Fruit fly (Drosophila melanogaster): ENCODE data around the gene tadr.

The tadr gene

DNA sequence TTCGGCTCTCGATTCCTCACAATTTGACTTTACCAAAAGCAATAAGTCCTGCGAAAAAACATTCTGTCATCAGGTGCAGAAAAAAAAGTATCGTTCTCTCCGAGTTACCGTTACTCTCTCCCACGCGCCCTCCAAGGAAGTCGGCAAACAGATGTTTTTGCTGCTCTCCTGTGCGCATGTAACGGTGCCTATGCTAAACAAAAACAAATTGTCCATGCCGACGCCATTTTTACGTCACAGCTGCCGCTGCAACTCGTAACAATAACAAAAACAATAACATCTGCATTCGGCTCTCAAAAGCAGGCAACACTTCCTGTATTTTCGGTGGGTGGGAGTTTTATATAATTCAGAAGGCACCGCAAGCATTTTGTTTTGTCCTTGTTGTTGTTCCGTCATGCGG is 29.9 kb downstream of the tadr start (continued):
- no peak for TF ChIP-seq CG12071 (GFP tag; optimal IDR thresholded peaks at IDR 0.05)
- TF ChIP-seq run (tag; optimal IDR thresholded peaks at IDR 0.05) = no peak
- no peak for TF ChIP-seq z (GFP tag; IDR thresholded peaks at IDR 0.05)
- TF ChIP-seq CG4424 (GFP tag; optimal IDR thresholded peaks at IDR 0.05) = no peak
- TF ChIP-seq Rfx (GFP tag; IDR thresholded peaks at IDR 0.05) = no peak
- no peak for TF ChIP-seq MTF-1 (GFP tag; optimal IDR thresholded peaks at IDR 0.05; ENCODE audit: borderline replicate concordance)
- TF ChIP-seq Gug (GFP tag; IDR thresholded peaks at IDR 0.05) = no peak
- no peak for TF ChIP-seq sim (GFP tag; IDR thresholded peaks at IDR 0.05)
- TF ChIP-seq dimm (GFP tag; IDR thresholded peaks at IDR 0.05) = no peak
- TF ChIP-seq vnd (GFP tag; IDR thresholded peaks at IDR 0.05; ENCODE audit: partially characterized antibody) = no peak
- no peak for TF ChIP-seq CG12942 (GFP tag; optimal IDR thresholded peaks at IDR 0.05)
- peak; percentile 17 for TF ChIP-seq nerfin-1 (tag; optimal IDR thresholded peaks at IDR 0.05)
- TF ChIP-seq mirr (GFP tag; optimal IDR thresholded peaks at IDR 0.05) = no peak
- no peak for TF ChIP-seq eve (GFP tag; optimal IDR thresholded peaks at IDR 0.05)
- TF ChIP-seq org-1 (GFP tag; optimal IDR thresholded peaks at IDR 0.05) = no peak
- no peak for TF ChIP-seq stwl (tag; optimal IDR thresholded peaks at IDR 0.05)
- TF ChIP-seq Hr3 (GFP tag; optimal IDR thresholded peaks at IDR 0.05) = no peak
- no peak for TF ChIP-seq Optix (GFP tag; IDR thresholded peaks at IDR 0.05)
- no peak for TF ChIP-seq lmd (GFP tag; IDR thresholded peaks at IDR 0.05)
- no peak for TF ChIP-seq slbo (GFP tag; IDR thresholded peaks at IDR 0.05)
- no peak for TF ChIP-seq gcm2 (GFP tag; optimal IDR thresholded peaks at IDR 0.05)
- no peak for TF ChIP-seq zen2 (GFP tag; IDR thresholded peaks at IDR 0.05; ENCODE audit: partially characterized antibody)
- TF ChIP-seq CG11456 (GFP tag; IDR thresholded peaks at IDR 0.05) = no peak
- 0 out of 4 replicates have a peak, but pooled peaks have one; percentile 18 for TF ChIP-seq chinmo (GFP tag; IDR thresholded peaks at IDR 0.05; ENCODE audit: partially characterized antibody)
- TF ChIP-seq CG7839 (tag; optimal IDR thresholded peaks at IDR 0.05) = no peak
- no peak for TF ChIP-seq CG34376 (GFP tag; optimal IDR thresholded peaks at IDR 0.05)
- no peak for TF ChIP-seq sob (GFP tag; IDR thresholded peaks at IDR 0.05)
- TF ChIP-seq CG8281 (tag; optimal IDR thresholded peaks at IDR 0.05) = no peak
- TF ChIP-seq CG13287 (GFP tag; IDR thresholded peaks at IDR 0.05; ENCODE audit: partially characterized antibody) = no peak
- TF ChIP-seq CG9215 (GFP tag; IDR thresholded peaks at IDR 0.05) = no peak
- no peak for TF ChIP-seq tgo (GFP tag; IDR thresholded peaks at IDR 0.05)
- peak; percentile 75 for TF ChIP-seq CG4360 (GFP tag; IDR thresholded peaks at IDR 0.05)
- TF ChIP-seq fu2 (GFP tag; optimal IDR thresholded peaks at IDR 0.05) = no peak
- TF ChIP-seq CG34422 (GFP tag; IDR thresholded peaks at IDR 0.05) = peak; percentile 27; the same call in 1 of the 3 replicates
- TF ChIP-seq CG17829 (tag; optimal IDR thresholded peaks at IDR 0.05) = no peak
- no peak for TF ChIP-seq CG8089 (GFP tag; optimal IDR thresholded peaks at IDR 0.05)
- no peak for TF ChIP-seq ttk (GFP tag; IDR thresholded peaks at IDR 0.05)
- no peak for TF ChIP-seq NfI (GFP tag; optimal IDR thresholded peaks at IDR 0.05)
- peak in 1 of 2 experiments; percentile 54 for TF ChIP-seq crp (GFP tag; optimal IDR thresholded peaks at IDR 0.05)
- TF ChIP-seq Myb (GFP tag; optimal IDR thresholded peaks at IDR 0.05) = no peak

dm6 chr2L:21107651-21108489 is 32.7 kb downstream of the tadr start:
- TF ChIP-seq CG34422 (GFP tag; IDR thresholded peaks at IDR 0.05) (peak; percentile 28; the same call in 1 of the 3 replicates), CG1233 (GFP tag; optimal IDR thresholded peaks at IDR 0.05) (no peak), tna (GFP tag; IDR thresholded peaks at IDR 0.05; ENCODE audit: partially characterized antibody) (peak; percentile 31; the same call in 1 of the 2 replicates), CG2678 (tag; optimal IDR thresholded peaks at IDR 0.05) (peak; percentile 12), crp (GFP tag; optimal IDR thresholded peaks at IDR 0.05) (peak in 1 of 2 experiments; percentile 2), Poxn (GFP tag; IDR thresholded peaks at IDR 0.05) (no peak), Sox102F (GFP tag; optimal IDR thresholded peaks at IDR 0.05) (peak; percentile 43), Deaf1 (tag; optimal IDR thresholded peaks at IDR 0.05) (peak; percentile 21), CG10147 (GFP tag; optimal IDR thresholded peaks at IDR 0.05) (peak; percentile 7), Gsc (GFP tag; IDR thresholded peaks at IDR 0.05) (no peak), NFAT (GFP tag; IDR thresholded peaks at IDR 0.05) (no peak), Ssrp (tag; optimal IDR thresholded peaks at IDR 0.05) (no peak), CG2199 (GFP tag; IDR thresholded peaks at IDR 0.05) (0 out of 3 replicates have a peak, but pooled peaks have one; percentile 16)

All from whole organism, embryonic.